Fruit fly (Drosophila melanogaster): ENCODE results near the gene Cpr64Ac.

Cpr64Ac gene

DNA sequence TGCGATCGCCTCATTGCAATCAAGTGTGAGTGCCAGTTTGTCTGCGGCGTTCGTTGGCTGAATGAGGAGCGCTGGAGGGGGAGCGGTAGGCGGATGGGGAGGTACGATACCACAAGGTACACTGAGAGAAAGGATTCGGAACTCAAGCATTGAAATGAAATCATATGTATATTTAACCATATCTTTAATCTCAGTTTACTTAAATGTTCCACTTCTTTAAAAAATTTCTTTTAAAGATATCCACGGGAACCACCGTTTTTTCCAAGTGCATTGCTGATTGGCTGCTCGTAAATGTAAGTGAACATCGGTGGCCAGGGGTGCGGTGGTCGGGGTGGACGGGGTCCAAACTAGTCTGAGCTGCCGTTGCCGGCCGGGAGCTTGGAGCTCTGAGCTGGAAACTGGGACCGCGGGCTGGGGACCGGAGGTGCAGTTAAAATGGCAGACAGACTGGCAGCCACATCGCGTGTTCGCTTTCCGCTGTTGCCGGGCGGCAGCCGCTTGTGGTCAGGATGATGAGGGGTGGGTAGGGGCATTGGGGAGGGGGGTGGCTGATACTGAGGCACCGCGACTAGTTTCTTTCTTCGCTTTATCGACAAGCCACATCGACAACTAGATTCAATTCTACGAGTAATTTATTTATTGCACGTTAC lies 15.6 kb upstream of the Cpr64Ac start (continued):
- TF ChIP-seq gt (GFP tag; IDR thresholded peaks at IDR 0.05) (peak; percentile 94), CG15601 (tag; optimal IDR thresholded peaks at IDR 0.05) (peak; percentile 97), CG7963 (GFP tag; IDR thresholded peaks at IDR 0.05; ENCODE audit: partially characterized antibody) (no peak), lola (GFP tag; optimal IDR thresholded peaks at IDR 0.05) (peak in 1 of 3 experiments; percentile 97), Blimp-1 (GFP tag; optimal IDR thresholded peaks at IDR 0.05) (peak; percentile 97), pfk (GFP tag; optimal IDR thresholded peaks at IDR 0.05) (peak; percentile 30), Stat92E (GFP tag; optimal IDR thresholded peaks at IDR 0.05) (peak in 1 of 3 experiments; percentile 93), corto (GFP tag; optimal IDR thresholded peaks at IDR 0.05) (peak; percentile 83), Oaz (GFP tag; IDR thresholded peaks at IDR 0.05) (peak; percentile 91), lab (GFP tag; optimal IDR thresholded peaks at IDR 0.05) (peak; percentile 96), CG11456 (GFP tag; IDR thresholded peaks at IDR 0.05) (peak; percentile 93), pnt (GFP tag; optimal IDR thresholded peaks at IDR 0.05) (peak; percentile 95), Opbp (GFP tag; IDR thresholded peaks at IDR 0.05; ENCODE audit: partially characterized antibody) (peak; percentile 42; the same call in 1 of the 3 replicates), pum (GFP tag; optimal IDR thresholded peaks at IDR 0.05) (peak; percentile 96), dmrt99B (tag; optimal IDR thresholded peaks at IDR 0.05) (peak; percentile 98), hth (optimal IDR thresholded peaks at IDR 0.05) (no peak), Awh (GFP tag; IDR thresholded peaks at IDR 0.05) (peak; percentile 99), Side (GFP tag; optimal IDR thresholded peaks at IDR 0.05) (peak; percentile 94), p53 (GFP tag; optimal IDR thresholded peaks at IDR 0.05) (peak; percentile 83), Sry-β (GFP tag; optimal IDR thresholded peaks at IDR 0.05) (peak; percentile 57), Adf1 (GFP tag; IDR thresholded peaks at IDR 0.05) (peak; percentile 52), CG33557 (GFP tag; optimal IDR thresholded peaks at IDR 0.05) (peak; percentile 95), bowl (GFP tag; IDR thresholded peaks at IDR 0.05) (peak; percentile 93), row (GFP tag; IDR thresholded peaks at IDR 0.05) (peak; percentile 97), CG30403 (GFP tag; optimal IDR thresholded peaks at IDR 0.05) (peak; percentile 95), yki (optimal IDR thresholded peaks at IDR 0.05) (no peak), Ada2b (GFP tag; IDR thresholded peaks at IDR 0.05) (peak; percentile 97), pros (GFP tag; optimal IDR thresholded peaks at IDR 0.05) (peak; percentile 67), Gug (GFP tag; IDR thresholded peaks at IDR 0.05) (peak; percentile 93), tll (GFP tag; optimal IDR thresholded peaks at IDR 0.05) (peak in 1 of 2 experiments; percentile 19), Nf-YB (GFP tag; optimal IDR thresholded peaks at IDR 0.05) (peak; percentile 85), chif (GFP tag; optimal IDR thresholded peaks at IDR 0.05) (peak; percentile 95 to 97), CG10462 (GFP tag; optimal IDR thresholded peaks at IDR 0.05) (peak; percentile 92), cad (GFP tag; optimal IDR thresholded peaks at IDR 0.05) (no peak), CG8281 (tag; optimal IDR thresholded peaks at IDR 0.05) (peak; percentile 78), ttk (GFP tag; IDR thresholded peaks at IDR 0.05) (peak; percentile 98), zf30C (GFP tag; optimal IDR thresholded peaks at IDR 0.05) (peak; percentile 91), Bteb2 (GFP tag; optimal IDR thresholded peaks at IDR 0.05) (peak; percentile 82), vnd (GFP tag; IDR thresholded peaks at IDR 0.05; ENCODE audit: partially characterized antibody) (no peak), bsh (GFP tag; optimal IDR thresholded peaks at IDR 0.05) (peak; percentile 95 to 99), Dp (GFP tag; optimal IDR thresholded peaks at IDR 0.05) (peak; percentile 7), CG9932 (GFP tag; IDR thresholded peaks at IDR 0.05) (peak; percentile 67), her (GFP tag; optimal IDR thresholded peaks at IDR 0.05) (peak; percentile 80), CG6765 (GFP tag; optimal IDR thresholded peaks at IDR 0.05) (peak; percentile 42), CG8924 (tag; optimal IDR thresholded peaks at IDR 0.05) (peak; percentile 97), CG2875 (GFP tag; optimal IDR thresholded peaks at IDR 0.05) (peak; percentile 98), CG12391 (tag; optimal IDR thresholded peaks at IDR 0.05) (peak; percentile 98), Fer2 (tag; optimal IDR thresholded peaks at IDR 0.05) (peak; percentile 88)

Measured in whole organism, embryonic.